Worm (Caenorhabditis elegans): Measurements from ENCODE around the gene aak-1.

- TF ChIP-seq nhr-11 (tag; optimal IDR thresholded peaks at IDR 0.05), result no peak
- TF ChIP-seq lin-15B (tag; optimal IDR thresholded peaks at IDR 0.05), result no peak
- TF ChIP-seq nhr-77 (tag; optimal IDR thresholded peaks at IDR 0.05), result no peak
- no peak for TF ChIP-seq sdz-12 (GFP tag; optimal IDR thresholded peaks at IDR 0.05)
- no peak for TF ChIP-seq ztf-11 (tag; optimal IDR thresholded peaks at IDR 0.05)
- no peak for TF ChIP-seq jun-1 (tag; optimal IDR thresholded peaks at IDR 0.05)
- no peak for TF ChIP-seq ama-1 (optimal IDR thresholded peaks at IDR 0.05)
- TF ChIP-seq dmd-6 (GFP tag; IDR thresholded peaks at IDR 0.05), result no peak
- TF ChIP-seq tag-97 (GFP tag; IDR thresholded peaks at IDR 0.05), result no peak
Measured at ce11 chrIII:8773375-8773774, 12.5 kb upstream of the aak-1 start.

Measured in whole organism, L4 larva.